In genomic region chr3R:30325442-30326058, dm6 we compare ENCODE assay signal across 2 fruit fly cellular contexts.
TF ChIP-seq lines count a peak whose summit lies in the region.

No protein-coding gene starts in this region.

TF ChIP-seq in whole organism, embryonic, 481 proteins besides CTCF, POLR2A, EP300 and RAD21 (continued from another document and continues in another):
- TF ChIP-seq CG6765 (GFP tag; optimal IDR thresholded peaks at IDR 0.05; lab: Kevin White, UChicago) = peak; percentile 62
- TF ChIP-seq fd3F (GFP tag; optimal IDR thresholded peaks at IDR 0.05; lab: Kevin White, UChicago) = no peak
- TF ChIP-seq Spps (tag; optimal IDR thresholded peaks at IDR 0.05; lab: Kevin White, UChicago) = no peak
- no peak for TF ChIP-seq nerfin-1 (tag; optimal IDR thresholded peaks at IDR 0.05; lab: Kevin White, UChicago)
- TF ChIP-seq Sox100B (GFP tag; optimal IDR thresholded peaks at IDR 0.05; lab: Kevin White, UChicago) = no peak
- TF ChIP-seq pb (GFP tag; optimal IDR thresholded peaks at IDR 0.05; lab: Kevin White, UChicago) = no peak
- TF ChIP-seq CG4360 (GFP tag; IDR thresholded peaks at IDR 0.05; lab: Robert Waterston, UW) = no peak
- TF ChIP-seq CG12391 (tag; optimal IDR thresholded peaks at IDR 0.05; lab: Kevin White, UChicago) = no peak
- no peak for TF ChIP-seq Lpt (GFP tag; optimal IDR thresholded peaks at IDR 0.05; lab: Kevin White, UChicago)
- TF ChIP-seq CG15696 (tag; optimal IDR thresholded peaks at IDR 0.05; lab: Kevin White, UChicago) = no peak
- no peak for TF ChIP-seq Antp (GFP tag; optimal IDR thresholded peaks at IDR 0.05; lab: Kevin White, UChicago)
- TF ChIP-seq sug (tag; optimal IDR thresholded peaks at IDR 0.05; lab: Kevin White, UChicago) = no peak
- peak; percentile 38 for TF ChIP-seq CG6683 (GFP tag; optimal IDR thresholded peaks at IDR 0.05; lab: Kevin White, UChicago)
- no peak for TF ChIP-seq CG11560 (tag; IDR thresholded peaks at IDR 0.05; lab: Robert Waterston, UW)
- no peak for TF ChIP-seq CG5245 (GFP tag; optimal IDR thresholded peaks at IDR 0.05; lab: Kevin White, UChicago)
- TF ChIP-seq D (optimal IDR thresholded peaks at IDR 0.05; lab: Kevin White, UChicago) = no peak
- TF ChIP-seq D (GFP tag; optimal IDR thresholded peaks at IDR 0.05; lab: Kevin White, UChicago) = no peak
- no peak for TF ChIP-seq btn (GFP tag; optimal IDR thresholded peaks at IDR 0.05; lab: Kevin White, UChicago)
- peak; percentile 59; the same call in 1 of the 2 replicates for TF ChIP-seq klu (GFP tag; IDR thresholded peaks at IDR 0.05; lab: Robert Waterston, UW)
- TF ChIP-seq CG17802 (tag; optimal IDR thresholded peaks at IDR 0.05; lab: Kevin White, UChicago) = no peak
- no peak for TF ChIP-seq Nf-YC (tag; optimal IDR thresholded peaks at IDR 0.05; lab: Kevin White, UChicago)
- no peak for TF ChIP-seq CG7271 (tag; optimal IDR thresholded peaks at IDR 0.05; lab: Kevin White, UChicago)
- TF ChIP-seq Fer1 (GFP tag; optimal IDR thresholded peaks at IDR 0.05; lab: Kevin White, UChicago) = peak; percentile 85
- peak; percentile 48 for TF ChIP-seq BtbVII (GFP tag; optimal IDR thresholded peaks at IDR 0.05; lab: Kevin White, UChicago)
- peak; percentile 18 for TF ChIP-seq CG13624 (GFP tag; optimal IDR thresholded peaks at IDR 0.05; lab: Kevin White, UChicago)
- TF ChIP-seq CG11247 (GFP tag; IDR thresholded peaks at IDR 0.05; lab: Robert Waterston, UW) = no peak
- no peak for TF ChIP-seq CG16815 (GFP tag; optimal IDR thresholded peaks at IDR 0.05; lab: Kevin White, UChicago)
- no peak for TF ChIP-seq Side (GFP tag; optimal IDR thresholded peaks at IDR 0.05; lab: Kevin White, UChicago)
- TF ChIP-seq GATAe (GFP tag; conservative IDR thresholded peaks at IDR 0.05; lab: Robert Waterston, UW) = no peak
- TF ChIP-seq NfI (GFP tag; optimal IDR thresholded peaks at IDR 0.05; lab: Kevin White, UChicago) = peak; percentile 27
- TF ChIP-seq cas (GFP tag; IDR thresholded peaks at IDR 0.05; lab: Robert Waterston, UW) = no peak
- TF ChIP-seq CG6854 (GFP tag; optimal IDR thresholded peaks at IDR 0.05; lab: Kevin White, UChicago) = peak; percentile 24
- no peak; the same call in 1 of the 2 replicates for TF ChIP-seq CG10366 (GFP tag; IDR thresholded peaks at IDR 0.05; lab: Robert Waterston, UW)
- TF ChIP-seq CG15073 (GFP tag; optimal IDR thresholded peaks at IDR 0.05; lab: Kevin White, UChicago) = no peak
- TF ChIP-seq CG32532 (GFP tag; IDR thresholded peaks at IDR 0.05; lab: Robert Waterston, UW) = peak; percentile 72
- TF ChIP-seq CG18011 (GFP tag; optimal IDR thresholded peaks at IDR 0.05; lab: Kevin White, UChicago) = no peak
- TF ChIP-seq Dad (GFP tag; optimal IDR thresholded peaks at IDR 0.05; lab: Kevin White, UChicago) = no peak
- no peak for TF ChIP-seq CG8281 (tag; optimal IDR thresholded peaks at IDR 0.05; lab: Kevin White, UChicago)
- TF ChIP-seq CG4282 (GFP tag; optimal IDR thresholded peaks at IDR 0.05; lab: Kevin White, UChicago) = no peak
- peak; percentile 27; the same call in 1 of the 2 replicates for TF ChIP-seq Atf6 (GFP tag; IDR thresholded peaks at IDR 0.05; lab: Robert Waterston, UW)
- TF ChIP-seq CG43689 (GFP tag; IDR thresholded peaks at IDR 0.05; lab: Robert Waterston, UW) = no peak
- TF ChIP-seq nerfin-2 (GFP tag; IDR thresholded peaks at IDR 0.05; lab: Robert Waterston, UW; ENCODE audit: partially characterized antibody) = no peak
- no peak for TF ChIP-seq CG6254 (GFP tag; optimal IDR thresholded peaks at IDR 0.05; lab: Kevin White, UChicago)
- no peak for TF ChIP-seq CG10565 (GFP tag; optimal IDR thresholded peaks at IDR 0.05; lab: Kevin White, UChicago)
- TF ChIP-seq Hr3 (GFP tag; optimal IDR thresholded peaks at IDR 0.05; lab: Kevin White, UChicago) = no peak
- TF ChIP-seq slbo (GFP tag; IDR thresholded peaks at IDR 0.05; lab: Robert Waterston, UW) = peak; percentile 73
- TF ChIP-seq stc (GFP tag; IDR thresholded peaks at IDR 0.05; lab: Robert Waterston, UW) = no peak; the same call in 1 of the 2 replicates
- TF ChIP-seq fd96Cb (tag; optimal IDR thresholded peaks at IDR 0.05; lab: Kevin White, UChicago) = no peak
- no peak for TF ChIP-seq B-H1 (GFP tag; IDR thresholded peaks at IDR 0.05; lab: Robert Waterston, UW)
- no peak for TF ChIP-seq CG1024 (GFP tag; IDR thresholded peaks at IDR 0.05; lab: Robert Waterston, UW)
- TF ChIP-seq CG1602 (GFP tag; optimal IDR thresholded peaks at IDR 0.05; lab: Kevin White, UChicago) = no peak
- no peak for TF ChIP-seq disco-r (GFP tag; optimal IDR thresholded peaks at IDR 0.05; lab: Kevin White, UChicago)
- TF ChIP-seq CG11093 (GFP tag; IDR thresholded peaks at IDR 0.05; lab: Robert Waterston, UW) = no peak
- no peak for TF ChIP-seq sc (optimal IDR thresholded peaks at IDR 0.05; lab: Kevin White, UChicago)
- TF ChIP-seq sc (GFP tag; optimal IDR thresholded peaks at IDR 0.05; lab: Kevin White, UChicago) = no peak
- TF ChIP-seq CHES-1-like (GFP tag; optimal IDR thresholded peaks at IDR 0.05; lab: Kevin White, UChicago) = no peak
- no peak for TF ChIP-seq Dll (GFP tag; IDR thresholded peaks at IDR 0.05; lab: Robert Waterston, UW; ENCODE audit: partially characterized antibody)
- TF ChIP-seq CG10267 (tag; optimal IDR thresholded peaks at IDR 0.05; lab: Kevin White, UChicago) = no peak
- TF ChIP-seq HmgD (GFP tag; optimal IDR thresholded peaks at IDR 0.05; lab: Kevin White, UChicago) = no peak
- no peak for TF ChIP-seq da (GFP tag; optimal IDR thresholded peaks at IDR 0.05; lab: Kevin White, UChicago)
- TF ChIP-seq sisA (GFP tag; IDR thresholded peaks at IDR 0.05; lab: Robert Waterston, UW) = peak; percentile 40
- peak; percentile 50; the same call in 1 of the 2 replicates for TF ChIP-seq Ada2b (GFP tag; IDR thresholded peaks at IDR 0.05; lab: Robert Waterston, UW)
- TF ChIP-seq CG10209 (GFP tag; optimal IDR thresholded peaks at IDR 0.05; lab: Kevin White, UChicago) = peak; percentile 22
- no peak for TF ChIP-seq croc (GFP tag; conservative IDR thresholded peaks at IDR 0.05; lab: Robert Waterston, UW)
- TF ChIP-seq Gug (GFP tag; IDR thresholded peaks at IDR 0.05; lab: Robert Waterston, UW) = peak; percentile 8; the same call in 1 of the 4 replicates
- TF ChIP-seq CG12744 (GFP tag; optimal IDR thresholded peaks at IDR 0.05; lab: Kevin White, UChicago) = no peak
- no peak for TF ChIP-seq CG4617 (GFP tag; optimal IDR thresholded peaks at IDR 0.05; lab: Kevin White, UChicago; ENCODE audit: borderline replicate concordance)
- no peak for TF ChIP-seq CG10321 (GFP tag; IDR thresholded peaks at IDR 0.05; lab: Robert Waterston, UW)
- no peak for TF ChIP-seq Abd-B (GFP tag; optimal IDR thresholded peaks at IDR 0.05; lab: Kevin White, UChicago)

TF ChIP-seq in whole organism, prepupa, 60 proteins besides CTCF, POLR2A, EP300 and RAD21 (continued from another document):
- TF ChIP-seq net (GFP tag; optimal IDR thresholded peaks at IDR 0.05; lab: Kevin White, UChicago) = no peak
- TF ChIP-seq Eip93F (GFP tag; optimal IDR thresholded peaks at IDR 0.05; lab: Kevin White, UChicago) = no peak
- no peak for TF ChIP-seq CG10631 (GFP tag; optimal IDR thresholded peaks at IDR 0.05; lab: Kevin White, UChicago)
- no peak for TF ChIP-seq acj6 (GFP tag; optimal IDR thresholded peaks at IDR 0.05; lab: Kevin White, UChicago)
- no peak for TF ChIP-seq Ets21C (GFP tag; optimal IDR thresholded peaks at IDR 0.05; lab: Kevin White, UChicago)
- no peak for TF ChIP-seq salr (GFP tag; optimal IDR thresholded peaks at IDR 0.05; lab: Kevin White, UChicago)
- TF ChIP-seq ss (GFP tag; optimal IDR thresholded peaks at IDR 0.05; lab: Kevin White, UChicago) = no peak
- no peak for TF ChIP-seq CG34406 (GFP tag; optimal IDR thresholded peaks at IDR 0.05; lab: Kevin White, UChicago)
- TF ChIP-seq Hr39 (GFP tag; optimal IDR thresholded peaks at IDR 0.05; lab: Kevin White, UChicago) = no peak
- no peak for TF ChIP-seq CG1621 (tag; optimal IDR thresholded peaks at IDR 0.05; lab: Kevin White, UChicago)
- TF ChIP-seq Sox102F (GFP tag; optimal IDR thresholded peaks at IDR 0.05; lab: Kevin White, UChicago) = no peak
- TF ChIP-seq spab (GFP tag; optimal IDR thresholded peaks at IDR 0.05; lab: Kevin White, UChicago) = peak; percentile 41
- no peak for TF ChIP-seq Met (GFP tag; optimal IDR thresholded peaks at IDR 0.05; lab: Kevin White, UChicago)
- TF ChIP-seq CG6808 (GFP tag; optimal IDR thresholded peaks at IDR 0.05; lab: Kevin White, UChicago) = peak; percentile 44
- TF ChIP-seq CG8119 (GFP tag; IDR thresholded peaks at IDR 0.05; lab: Robert Waterston, UW) = no peak
- TF ChIP-seq Sox15 (GFP tag; optimal IDR thresholded peaks at IDR 0.05; lab: Kevin White, UChicago) = no peak
- peak; percentile 31 for TF ChIP-seq achi (GFP tag; optimal IDR thresholded peaks at IDR 0.05; lab: Kevin White, UChicago)
- TF ChIP-seq Gug (GFP tag; IDR thresholded peaks at IDR 0.05; lab: Robert Waterston, UW) = no peak
- no peak for TF ChIP-seq vri (GFP tag; optimal IDR thresholded peaks at IDR 0.05; lab: Kevin White, UChicago)
- no peak for TF ChIP-seq CG15336 (GFP tag; IDR thresholded peaks at IDR 0.05; lab: Robert Waterston, UW)
- peak; percentile 42 for TF ChIP-seq CG3032 (tag; optimal IDR thresholded peaks at IDR 0.05; lab: Kevin White, UChicago)
- peak; percentile 5 for TF ChIP-seq CG31627 (GFP tag; optimal IDR thresholded peaks at IDR 0.05; lab: Kevin White, UChicago)
- no peak for TF ChIP-seq Hr4 (GFP tag; optimal IDR thresholded peaks at IDR 0.05; lab: Kevin White, UChicago)
- peak; percentile 26 for TF ChIP-seq CG10669 (GFP tag; optimal IDR thresholded peaks at IDR 0.05; lab: Kevin White, UChicago)
- TF ChIP-seq Eip78C (GFP tag; lab: Kevin White, UChicago) = peak; percentile 71
- no peak for TF ChIP-seq Hr38 (GFP tag; optimal IDR thresholded peaks at IDR 0.05; lab: Kevin White, UChicago)
- peak; percentile 22 for TF ChIP-seq fd59A (GFP tag; optimal IDR thresholded peaks at IDR 0.05; lab: Kevin White, UChicago)
- TF ChIP-seq lz (GFP tag; optimal IDR thresholded peaks at IDR 0.05; lab: Kevin White, UChicago) = no peak
- TF ChIP-seq CG11762 (GFP tag; optimal IDR thresholded peaks at IDR 0.05; lab: Kevin White, UChicago; ENCODE audit: insufficient read depth) = no peak
- TF ChIP-seq OdsH (GFP tag; optimal IDR thresholded peaks at IDR 0.05; lab: Kevin White, UChicago) = peak; percentile 18
- peak; percentile 57; the same call in 1 of the 3 replicates for TF ChIP-seq CG6163 (GFP tag; IDR thresholded peaks at IDR 0.05; lab: Robert Waterston, UW)
TF ChIP-seq in whole organism, prepupa: peak in this region for 16.
